Worm (Caenorhabditis elegans) whole organism, young adult: Measurements from ENCODE around the gene cyp-14A4.

Experiments used
- T07F8.4 ChIP-seq: sonication (generic microtip); optimal IDR thresholded peaks from 2 replicates; lab custom pipeline; 2016; ENCODE audit warnings: mild to moderate bottlenecking, missing genetic modification characterization, moderate library complexity, missing compliant biosample characterization
- Y53F4B.3 ChIP-seq: fragments of 200-800 bp; sonication (Bioruptor generic); IDR thresholded peaks from 2 replicates; pipeline ENCODE4 v1.3.6; 2022; ENCODE audit warnings: missing genetic modification reagents, missing genetic modification characterization, missing compliant biosample characterization
- ZK185.1 ChIP-seq: sonication (generic microtip); optimal IDR thresholded peaks from 2 replicates; lab custom pipeline; 2016; ENCODE audit warnings: mild to moderate bottlenecking, missing genetic modification characterization, missing compliant biosample characterization; ENCODE audit not compliant: poor library complexity, severe bottlenecking
- ceh-100 ChIP-seq: fragments of 200-800 bp; sonication (Bioruptor generic); IDR thresholded peaks from 2 replicates; pipeline ENCODE4 v1.3.6; 2022; ENCODE audit warnings: missing genetic modification reagents, missing genetic modification characterization, missing compliant biosample characterization
- ceh-79 ChIP-seq: sonication (generic microtip); optimal IDR thresholded peaks from 2 replicates; lab custom pipeline; 2017; ENCODE audit warnings: mild to moderate bottlenecking, missing genetic modification characterization, missing compliant biosample characterization
- fkh-3 ChIP-seq: sonication (generic microtip); optimal IDR thresholded peaks from 2 replicates; lab custom pipeline; 2016; ENCODE audit warnings: mild to moderate bottlenecking, missing genetic modification characterization, missing compliant biosample characterization
- nhr-179 ChIP-seq: sonication (generic microtip); optimal IDR thresholded peaks from 2 replicates; lab custom pipeline; 2016; ENCODE audit warnings: mild to moderate bottlenecking, missing genetic modification characterization, missing compliant biosample characterization
- rcor-1 ChIP-seq: fragments of 200-800 bp; sonication (Bioruptor generic); IDR thresholded peaks from 2 replicates; pipeline ENCODE4 v1.3.6; 2022; ENCODE audit warnings: missing genetic modification reagents, missing genetic modification characterization, missing compliant biosample characterization
- rec-8 ChIP-seq, 2 experiments: sonication (generic microtip); optimal IDR thresholded peaks; 2 replicates each; lab custom pipeline; 2016; ENCODE audit warnings: mild to moderate bottlenecking in 2 of 2, missing genetic modification characterization in 2 of 2, missing genetic modification reagents in 2 of 2, missing genotype in 2 of 2, missing biosample characterization in 1 of 2, missing compliant biosample characterization in 1 of 2, moderate library complexity in 1 of 2
- sptf-2 ChIP-seq: fragments of 200-800 bp; sonication (Bioruptor generic); optimal IDR thresholded peaks from 2 replicates; lab custom pipeline; 2018; ENCODE audit warnings: mild to moderate bottlenecking, missing genetic modification characterization, missing compliant biosample characterization
- tbp1 ChIP-seq: fragments of 200-800 bp; sonication (Bioruptor generic); optimal IDR thresholded peaks from 2 replicates; lab custom pipeline; 2018; ENCODE audit warnings: mild to moderate bottlenecking, missing genetic modification characterization, missing compliant biosample characterization
- unc-130 ChIP-seq: sonication (generic microtip); optimal IDR thresholded peaks from 2 replicates; lab custom pipeline; 2016; ENCODE audit warnings: missing genetic modification reagents, missing genetic modification characterization, missing compliant biosample characterization
- xnd-1 ChIP-seq: sonication (generic microtip); optimal IDR thresholded peaks from 2 replicates; lab custom pipeline; 2016; ENCODE audit warnings: missing genotype, missing genetic modification reagents, missing genetic modification characterization, missing compliant biosample characterization

ce11 chrX:13238197-13238596, 45.8 kb downstream of the cyp-14A4 start, which contains the start of gene K08H2.4:
- TF ChIP-seq ceh-100 (GFP tag; lab: Robert Waterston, UW) (no peak), T07F8.4 (no peak), rcor-1 (GFP tag; lab: Robert Waterston, UW) (no peak), fkh-3 (tag; lab: Kevin White, UChicago) (no peak), sptf-2 (GFP tag; lab: Kevin White, UChicago) (no peak), ZK185.1 (tag; lab: Kevin White, UChicago) (no peak), ceh-79 (tag; lab: Kevin White, UChicago) (no peak), unc-130 (GFP tag; lab: Kevin White, UChicago) (no peak), tbp1 (GFP tag; lab: Kevin White, UChicago) (no peak), nhr-179 (tag; lab: Kevin White, UChicago) (no peak), xnd-1 (no peak), rec-8 (tag; optimal IDR thresholded peaks at IDR 0.05; lab: Kevin White, UChicago) (no peak), Y53F4B.3 (GFP tag; lab: Robert Waterston, UW) (no peak)
